Fruit fly (Drosophila melanogaster): ENCODE results near the gene CG31789.

CG31789 gene

dm6 chr2L:18590100-18590941, 15.4 kb upstream of the CG31789 start, which contains the start of the genes Pde11 and CG15160 (continued):
- TF ChIP-seq lab (GFP tag; optimal IDR thresholded peaks at IDR 0.05) (peak; percentile 53), CG17361 (GFP tag; IDR thresholded peaks at IDR 0.05) (peak; percentile 75), CG9876 (GFP tag; optimal IDR thresholded peaks at IDR 0.05) (peak; percentile 11), Ets65A (GFP tag) (peak; percentile 79), nmo (GFP tag; optimal IDR thresholded peaks at IDR 0.05) (peak; percentile 57), B-H1 (GFP tag; IDR thresholded peaks at IDR 0.05) (no peak), unpg (GFP tag; optimal IDR thresholded peaks at IDR 0.05) (no peak), CG8944 (GFP tag; optimal IDR thresholded peaks at IDR 0.05) (no peak), scrt (GFP tag; optimal IDR thresholded peaks at IDR 0.05) (peak; percentile 45), CG13775 (GFP tag; optimal IDR thresholded peaks at IDR 0.05) (peak; percentile 44), pho (GFP tag; optimal IDR thresholded peaks at IDR 0.05) (peak; percentile 56), CG15011 (GFP tag; optimal IDR thresholded peaks at IDR 0.05) (no peak), CG13287 (GFP tag; IDR thresholded peaks at IDR 0.05; ENCODE audit: partially characterized antibody) (peak; percentile 99), CG12769 (tag; optimal IDR thresholded peaks at IDR 0.05) (no peak), kni (GFP tag; optimal IDR thresholded peaks at IDR 0.05) (no peak), CG8765 (GFP tag; IDR thresholded peaks at IDR 0.05) (no peak), Hey (tag; optimal IDR thresholded peaks at IDR 0.05) (no peak), CG9817 (tag; optimal IDR thresholded peaks at IDR 0.05) (no peak), tin (GFP tag; optimal IDR thresholded peaks at IDR 0.05) (peak; percentile 1), esg (GFP tag; conservative IDR thresholded peaks at IDR 0.05) (no peak), bsh (GFP tag; optimal IDR thresholded peaks at IDR 0.05) (no peak), CG6272 (GFP tag; IDR thresholded peaks at IDR 0.05) (peak; percentile 82), CG6791 (GFP tag; IDR thresholded peaks at IDR 0.05; ENCODE audit: partially characterized antibody) (peak; percentile 100), lilli (GFP tag; optimal IDR thresholded peaks at IDR 0.05) (peak; percentile 45), CG17568 (GFP tag; optimal IDR thresholded peaks at IDR 0.05) (no peak), Hmr (GFP tag; optimal IDR thresholded peaks at IDR 0.05) (no peak), org-1 (GFP tag; optimal IDR thresholded peaks at IDR 0.05) (no peak), az2 (GFP tag; optimal IDR thresholded peaks at IDR 0.05) (no peak), Usf (GFP tag; optimal IDR thresholded peaks at IDR 0.05) (no peak), pum (GFP tag; optimal IDR thresholded peaks at IDR 0.05) (peak; percentile 19), CG8388 (GFP tag; optimal IDR thresholded peaks at IDR 0.05) (no peak), CG14860 (GFP tag; IDR thresholded peaks at IDR 0.05; ENCODE audit: partially characterized antibody) (peak; percentile 99), CG30403 (GFP tag; optimal IDR thresholded peaks at IDR 0.05) (peak; percentile 40), Lpt (GFP tag; optimal IDR thresholded peaks at IDR 0.05) (no peak), Doc2 (GFP tag; IDR thresholded peaks at IDR 0.05) (no peak), CG14050 (GFP tag; IDR thresholded peaks at IDR 0.05) (no peak), Oli (tag; optimal IDR thresholded peaks at IDR 0.05) (no peak), CG10979 (tag; optimal IDR thresholded peaks at IDR 0.05) (no peak), CG1024 (GFP tag; IDR thresholded peaks at IDR 0.05) (no peak), phol (tag; optimal IDR thresholded peaks at IDR 0.05) (peak; percentile 68), gcm (GFP tag; optimal IDR thresholded peaks at IDR 0.05) (no peak), dimm (GFP tag; IDR thresholded peaks at IDR 0.05) (no peak), zf30C (GFP tag; optimal IDR thresholded peaks at IDR 0.05) (no peak), kay (GFP tag; optimal IDR thresholded peaks at IDR 0.05) (no peak), corto (GFP tag; optimal IDR thresholded peaks at IDR 0.05) (no peak), sens (GFP tag) (peak; percentile 82), CG15601 (tag; optimal IDR thresholded peaks at IDR 0.05) (peak; percentile 35), B-H2 (GFP tag; optimal IDR thresholded peaks at IDR 0.05) (no peak), Asciz (GFP tag; optimal IDR thresholded peaks at IDR 0.05) (no peak)
